Worm (Caenorhabditis elegans): ENCODE measurements around the gene slc-30A9.

The slc-30A9 gene

DNA sequence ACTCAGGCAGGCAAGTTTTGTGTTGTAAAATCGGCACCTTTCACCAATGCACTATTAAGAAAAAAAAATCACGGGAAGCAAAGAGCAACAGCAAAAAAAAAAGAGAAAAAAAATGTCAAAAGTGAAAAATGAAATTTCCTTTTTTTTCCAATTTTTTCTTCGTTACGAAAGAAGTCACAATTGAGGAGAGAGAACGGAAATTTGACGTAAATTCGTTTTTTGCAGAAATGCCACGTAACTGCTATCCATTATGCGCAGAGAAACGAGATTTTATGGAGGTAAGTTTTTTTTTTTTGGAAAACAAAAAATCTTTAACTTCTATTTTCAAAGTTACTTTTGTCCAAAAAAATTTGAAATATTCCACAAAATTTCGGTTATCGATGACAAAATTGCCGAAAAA, 12.0 kb downstream of the slc-30A9 start:
- TF ChIP-seq nhr-2 (tag; optimal IDR thresholded peaks at IDR 0.05) (no peak), ces-1 (GFP tag; optimal IDR thresholded peaks at IDR 0.05) (peak; percentile 47)

DNA sequence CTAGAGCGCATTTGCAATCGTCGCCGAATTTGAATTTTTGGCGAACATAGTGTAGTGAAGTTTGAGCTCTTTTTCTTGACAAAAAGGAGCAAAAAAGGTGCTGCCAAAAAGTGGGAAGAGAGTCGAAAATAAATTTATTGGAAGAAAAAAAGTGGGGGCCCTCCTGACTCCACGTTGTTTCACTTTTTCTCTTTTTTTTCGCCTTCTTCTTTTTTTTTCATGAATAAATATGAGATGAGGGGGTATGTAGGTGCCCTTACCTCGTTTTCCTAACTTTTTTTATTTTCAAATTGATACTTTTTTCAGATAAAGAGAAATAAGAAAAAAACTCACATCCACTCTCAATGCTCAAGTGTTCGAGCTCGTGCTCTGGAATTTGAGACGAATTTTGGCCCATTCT, 12.6 kb downstream of the slc-30A9 start, which contains the start of the genes Y71H2AL.2, Y71H2AL.4 and pbo-1:
Gene Y71H2AL.2, plus strand, starts transcription at position 301 of the 400 bp plus-strand sequence.
Gene Y71H2AL.4, plus strand, starts transcription at position 345 of the 400 bp plus-strand sequence.
Gene pbo-1, minus strand, starts transcription at position 400 of the 400 bp plus-strand sequence.
- TF ChIP-seq mls-2 (tag; optimal IDR thresholded peaks at IDR 0.05), result no peak
- no peak for TF ChIP-seq sem-2 (GFP tag; optimal IDR thresholded peaks at IDR 0.05)
- no peak for TF ChIP-seq nhr-76 (tag; optimal IDR thresholded peaks at IDR 0.05)
- TF ChIP-seq hlh-1 (tag; optimal IDR thresholded peaks at IDR 0.05), result no peak
- TF ChIP-seq ces-1 (GFP tag; optimal IDR thresholded peaks at IDR 0.05), result no peak

DNA sequence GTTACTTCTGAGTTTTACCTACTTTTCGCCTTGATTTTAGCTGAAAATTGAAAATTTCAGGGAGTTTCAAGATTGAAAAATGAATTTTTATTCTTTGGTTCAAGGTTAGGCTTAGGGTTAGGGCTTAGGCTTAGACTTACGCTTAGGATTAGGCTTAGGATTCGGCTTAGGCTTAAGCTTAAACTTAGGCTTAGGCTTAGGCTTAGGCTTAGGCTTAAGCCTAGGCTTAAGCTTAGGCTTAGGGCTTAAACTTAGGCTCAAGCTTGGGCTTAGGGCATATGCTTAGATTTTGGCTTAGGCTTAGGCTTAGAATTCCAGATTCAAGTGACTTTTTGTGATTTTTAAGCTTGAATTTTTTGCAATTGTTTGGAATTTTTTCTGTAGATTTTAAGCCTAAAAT, 15.2 kb downstream of the slc-30A9 start:
- TF ChIP-seq nhr-12 (tag; optimal IDR thresholded peaks at IDR 0.05), result no peak
- no peak for TF ChIP-seq sem-2 (GFP tag; optimal IDR thresholded peaks at IDR 0.05)
- TF ChIP-seq snpc-4 (tag; optimal IDR thresholded peaks at IDR 0.05), result no peak
- no peak for TF ChIP-seq nhr-2 (tag; optimal IDR thresholded peaks at IDR 0.05)
- no peak for TF ChIP-seq blmp-1 (tag; optimal IDR thresholded peaks at IDR 0.05)
- no peak for TF ChIP-seq ham-2 (GFP tag; optimal IDR thresholded peaks at IDR 0.05)
- TF ChIP-seq ceh-39 (tag; optimal IDR thresholded peaks at IDR 0.05), result no peak
- TF ChIP-seq flh-1 (GFP tag; optimal IDR thresholded peaks at IDR 0.05), result no peak
- no peak for TF ChIP-seq ztf-11 (tag; optimal IDR thresholded peaks at IDR 0.05)
- TF ChIP-seq zip-8 (tag; optimal IDR thresholded peaks at IDR 0.05), result no peak
- TF ChIP-seq unc-62 (GFP tag; optimal IDR thresholded peaks at IDR 0.05), result no peak
- no peak for TF ChIP-seq nhr-76 (tag; optimal IDR thresholded peaks at IDR 0.05)
- no peak for TF ChIP-seq elt-3 (tag; optimal IDR thresholded peaks at IDR 0.05)
- TF ChIP-seq pha-4 (tag; optimal IDR thresholded peaks at IDR 0.05), result no peak
- no peak for TF ChIP-seq ceh-83 (GFP tag; optimal IDR thresholded peaks at IDR 0.05)

DNA sequence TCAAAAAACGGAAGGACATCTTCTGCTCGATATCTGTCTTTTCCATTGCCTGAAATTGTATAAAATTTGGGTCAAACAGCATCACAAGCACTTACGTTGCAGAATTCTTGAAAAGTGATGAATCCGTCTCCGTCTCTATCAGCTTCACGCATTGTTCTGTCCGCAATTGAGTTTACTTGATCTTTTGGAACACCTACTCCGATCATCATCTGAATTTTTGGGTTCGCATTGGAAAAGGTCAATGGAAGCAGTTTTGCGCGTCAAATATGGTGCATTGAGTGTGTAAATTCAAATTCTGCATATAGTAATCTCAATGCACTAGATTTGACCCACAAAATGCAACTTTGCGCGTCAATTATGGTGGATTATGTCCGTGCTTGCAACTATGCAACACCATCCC, 17.1 kb downstream of the slc-30A9 start:
- TF ChIP-seq lin-32 (GFP tag; optimal IDR thresholded peaks at IDR 0.05) (no peak), ceh-43 (GFP tag; optimal IDR thresholded peaks at IDR 0.05) (no peak), M03D4.4 (tag; optimal IDR thresholded peaks at IDR 0.05) (no peak), mep-1 (tag; optimal IDR thresholded peaks at IDR 0.05) (no peak), elt-3 (tag; optimal IDR thresholded peaks at IDR 0.05) (no peak), sptf-1 (tag; optimal IDR thresholded peaks at IDR 0.05) (no peak)

ce11 chrIII:2679362-2679761, 19.3 kb downstream of the slc-30A9 start:
- TF ChIP-seq unc-39 (tag; optimal IDR thresholded peaks at IDR 0.05) (no peak), nhr-237 (tag; optimal IDR thresholded peaks at IDR 0.05) (no peak), ceh-83 (GFP tag; optimal IDR thresholded peaks at IDR 0.05) (peak; percentile 22), tbx-8 (GFP tag; optimal IDR thresholded peaks at IDR 0.05) (no peak)

DNA sequence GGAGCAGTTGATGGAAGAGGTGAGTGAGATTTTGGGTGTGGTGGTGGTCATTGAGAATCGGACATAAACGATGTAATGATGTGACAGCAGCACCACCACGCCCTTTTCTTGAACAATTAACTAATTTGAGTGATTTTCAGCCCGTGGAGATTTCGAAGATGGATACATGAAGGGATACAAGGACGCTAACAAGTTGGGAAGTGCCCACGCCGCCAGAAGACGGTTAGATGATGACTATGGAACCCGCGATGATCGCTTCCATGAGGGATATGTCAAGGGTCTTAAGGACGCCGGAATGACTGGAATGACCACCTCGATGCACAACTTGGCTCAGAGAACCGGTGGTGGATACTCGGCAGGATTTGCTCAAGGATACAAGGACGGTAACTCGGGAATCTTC, 20.6 kb downstream of the slc-30A9 start:
- TF ChIP-seq flh-1 (GFP tag; optimal IDR thresholded peaks at IDR 0.05), result no peak
- TF ChIP-seq nhr-28 (tag; optimal IDR thresholded peaks at IDR 0.05), result no peak
- no peak for TF ChIP-seq hlh-1 (tag; optimal IDR thresholded peaks at IDR 0.05)
- no peak for TF ChIP-seq lsy-2 (tag; optimal IDR thresholded peaks at IDR 0.05)
- TF ChIP-seq nhr-76 (tag; optimal IDR thresholded peaks at IDR 0.05), result no peak
- TF ChIP-seq pha-4 (tag; optimal IDR thresholded peaks at IDR 0.05), result no peak
- no peak for TF ChIP-seq cnd-1 (tag; optimal IDR thresholded peaks at IDR 0.05)
- TF ChIP-seq bed-3 (GFP tag; optimal IDR thresholded peaks at IDR 0.05), result no peak
- no peak for TF ChIP-seq mep-1 (tag; optimal IDR thresholded peaks at IDR 0.05)
- no peak for TF ChIP-seq nhr-2 (tag; optimal IDR thresholded peaks at IDR 0.05)
- no peak for TF ChIP-seq ceh-83 (GFP tag; optimal IDR thresholded peaks at IDR 0.05)
- TF ChIP-seq nhr-237 (tag; optimal IDR thresholded peaks at IDR 0.05), result no peak
- TF ChIP-seq blmp-1 (tag; optimal IDR thresholded peaks at IDR 0.05), result no peak

ce11 chrIII:2676097-2676496, 22.5 kb downstream of the slc-30A9 start:
- TF ChIP-seq unc-62 (GFP tag; optimal IDR thresholded peaks at IDR 0.05) (no peak), mab-5 (tag; optimal IDR thresholded peaks at IDR 0.05) (no peak), pha-4 (tag; optimal IDR thresholded peaks at IDR 0.05) (no peak), unc-120 (tag; optimal IDR thresholded peaks at IDR 0.05; ENCODE audit: poor library complexity, severe bottlenecking) (no peak), ceh-43 (GFP tag; optimal IDR thresholded peaks at IDR 0.05) (no peak), flh-1 (GFP tag; optimal IDR thresholded peaks at IDR 0.05) (no peak), ceh-83 (GFP tag; optimal IDR thresholded peaks at IDR 0.05) (no peak), ces-1 (GFP tag; optimal IDR thresholded peaks at IDR 0.05) (no peak), elt-1 (tag; optimal IDR thresholded peaks at IDR 0.05; ENCODE audit: borderline replicate concordance, insufficient read depth) (no peak), bed-3 (GFP tag; optimal IDR thresholded peaks at IDR 0.05) (no peak), ztf-11 (tag; optimal IDR thresholded peaks at IDR 0.05) (no peak), tbx-8 (GFP tag; optimal IDR thresholded peaks at IDR 0.05) (no peak), blmp-1 (tag; optimal IDR thresholded peaks at IDR 0.05) (no peak), M03D4.4 (tag; optimal IDR thresholded peaks at IDR 0.05) (no peak), nhr-237 (tag; optimal IDR thresholded peaks at IDR 0.05) (no peak)
